Fruit fly (Drosophila melanogaster): ENCODE data around the gene Srg1.

The Srg1 gene

DNA sequence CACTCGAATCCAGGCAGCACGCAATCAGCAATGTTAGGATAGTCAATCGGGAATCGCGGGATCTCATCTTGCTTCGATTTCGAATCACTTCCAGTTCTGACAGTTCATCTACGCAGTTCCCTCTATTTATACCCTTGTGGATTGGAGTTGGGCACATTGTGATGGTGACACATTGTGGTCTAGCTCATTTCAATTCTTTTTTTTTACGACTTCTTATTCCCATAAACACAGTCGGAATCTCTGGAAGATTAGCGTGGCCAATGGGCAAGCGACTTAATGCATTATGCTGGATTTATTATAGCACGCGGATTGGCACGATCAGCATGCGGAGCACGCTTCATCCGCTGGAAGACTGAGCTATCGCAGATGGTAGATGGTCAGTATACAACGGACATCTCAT lies 2.5 kb downstream of the Srg1 start, which contains the start of gene CG13640:
CG13640 (minus strand) TSS at position 101 of the 400 bp plus-strand sequence.
- TF ChIP-seq vvl (GFP tag; IDR thresholded peaks at IDR 0.05), result 0 out of 2 replicates have a peak, but pooled peaks have one; percentile 24
- TF ChIP-seq CG17385 (GFP tag; optimal IDR thresholded peaks at IDR 0.05), result no peak
- no peak for TF ChIP-seq lab (GFP tag; optimal IDR thresholded peaks at IDR 0.05)
- no peak for TF ChIP-seq CG30020 (tag; optimal IDR thresholded peaks at IDR 0.05)
- TF ChIP-seq Med (GFP tag), result peak; percentile 7

DNA sequence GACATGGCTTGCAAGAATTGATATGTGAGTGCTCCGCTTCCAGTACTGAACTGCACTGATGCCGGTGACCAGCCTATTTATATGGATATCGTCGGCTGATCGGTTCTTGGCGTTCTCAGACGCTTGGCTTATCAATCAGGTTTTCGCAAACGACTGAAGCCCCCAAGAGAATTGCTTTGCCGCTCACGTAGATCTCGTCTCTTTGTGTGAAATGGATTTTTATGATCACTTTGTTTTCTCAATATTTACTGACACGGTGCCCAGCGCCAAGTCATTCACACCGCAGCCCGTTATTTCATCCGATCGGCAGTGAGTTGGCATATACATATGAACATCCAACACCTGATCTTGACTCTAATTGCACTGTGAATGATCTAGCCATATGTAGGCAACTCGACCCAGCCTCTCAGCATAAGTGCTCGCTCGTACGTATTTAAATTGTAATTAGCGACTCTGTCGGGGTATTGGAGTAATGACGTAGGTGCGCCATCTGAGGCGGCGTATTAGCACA lies 4.2 kb downstream of the Srg1 start, which contains the start of gene CG13639:
CG13639 (minus strand) TSS at position 51 of the 511 bp plus-strand sequence.
- TF ChIP-seq CG3726 (GFP tag; IDR thresholded peaks at IDR 0.05) (no peak), CG14441 (GFP tag; IDR thresholded peaks at IDR 0.05) (0 out of 2 replicates have a peak, but pooled peaks have one; percentile 5), row (GFP tag; IDR thresholded peaks at IDR 0.05) (0 out of 3 replicates have a peak, but pooled peaks have one; percentile 34), chinmo (GFP tag; IDR thresholded peaks at IDR 0.05; ENCODE audit: partially characterized antibody) (0 out of 4 replicates have a peak, but pooled peaks have one; percentile 48), cas (GFP tag; IDR thresholded peaks at IDR 0.05) (no peak), Dip2 (GFP tag; IDR thresholded peaks at IDR 0.05) (no peak)

DNA sequence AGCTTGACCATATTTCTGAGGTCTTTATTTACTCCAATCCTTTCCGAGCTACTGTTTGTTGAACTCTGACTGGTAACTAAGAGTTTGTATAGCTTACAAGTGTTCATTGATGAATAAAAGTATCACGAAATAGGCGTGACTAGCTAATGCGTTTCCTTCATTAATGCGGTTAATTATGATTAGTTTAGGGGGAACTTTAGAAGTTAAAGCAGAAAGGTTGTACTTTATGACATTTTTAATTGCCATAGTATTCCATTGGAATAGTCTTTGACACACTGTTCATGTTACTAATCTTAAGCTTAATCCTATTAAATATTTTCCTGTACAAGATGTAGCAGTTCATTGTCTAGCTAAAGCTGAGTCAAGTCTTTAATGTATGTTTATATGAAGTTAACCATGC lies 4.8 kb downstream of the Srg1 start, which contains the start of gene ppk22:
ppk22 (minus strand) TSS at position 101 of the 400 bp plus-strand sequence.
- no peak for TF ChIP-seq ems (GFP tag; optimal IDR thresholded peaks at IDR 0.05)
- TF ChIP-seq sima (GFP tag; optimal IDR thresholded peaks at IDR 0.05), result no peak
- no peak for TF ChIP-seq CG9817 (tag; optimal IDR thresholded peaks at IDR 0.05)
- TF ChIP-seq CG4282 (GFP tag; optimal IDR thresholded peaks at IDR 0.05), result no peak
- TF ChIP-seq btn (GFP tag; optimal IDR thresholded peaks at IDR 0.05), result no peak
- no peak for TF ChIP-seq ken (GFP tag; IDR thresholded peaks at IDR 0.05)
- no peak for TF ChIP-seq CG2875 (GFP tag; optimal IDR thresholded peaks at IDR 0.05)
- no peak for TF ChIP-seq H15 (GFP tag; IDR thresholded peaks at IDR 0.05)
- no peak for TF ChIP-seq gsb (GFP tag; IDR thresholded peaks at IDR 0.05)
- TF ChIP-seq org-1 (GFP tag; optimal IDR thresholded peaks at IDR 0.05), result no peak
- TF ChIP-seq kni (GFP tag; optimal IDR thresholded peaks at IDR 0.05), result no peak
- TF ChIP-seq pzg (GFP tag; optimal IDR thresholded peaks at IDR 0.05), result no peak
- TF ChIP-seq CG17328 (GFP tag; IDR thresholded peaks at IDR 0.05), result no peak
- no peak for TF ChIP-seq ssp (GFP tag; IDR thresholded peaks at IDR 0.05)

DNA sequence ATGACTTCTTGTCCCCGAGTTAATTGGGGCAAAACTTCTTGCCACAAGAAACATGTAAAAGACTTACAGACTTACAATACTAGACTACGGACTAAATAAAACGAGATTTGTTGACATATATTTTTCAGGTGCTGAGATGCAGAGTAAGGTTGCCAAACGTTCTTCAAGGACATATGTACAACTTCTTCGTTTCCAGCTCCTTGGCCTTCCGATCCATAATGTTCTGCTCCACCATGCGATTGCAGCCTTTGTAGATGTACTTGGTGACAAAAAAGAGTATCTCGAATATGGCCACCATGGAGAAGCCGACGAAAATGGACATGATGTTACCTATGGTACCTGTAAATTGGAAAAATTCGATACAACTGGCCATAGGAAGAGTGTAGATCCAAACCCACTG lies 7.1 kb downstream of the Srg1 start, which contains the start of gene CAH4:
CAH4 (minus strand) TSS at position 101 of the 400 bp plus-strand sequence.
- TF ChIP-seq p53 (GFP tag; optimal IDR thresholded peaks at IDR 0.05), result no peak
- no peak for TF ChIP-seq Ptx1 (GFP tag; IDR thresholded peaks at IDR 0.05)
- TF ChIP-seq lbe (GFP tag; optimal IDR thresholded peaks at IDR 0.05), result no peak
- TF ChIP-seq gce (GFP tag; IDR thresholded peaks at IDR 0.05), result no peak
- no peak for TF ChIP-seq chif (GFP tag; optimal IDR thresholded peaks at IDR 0.05)
- TF ChIP-seq CG4730 (GFP tag; IDR thresholded peaks at IDR 0.05), result no peak
- no peak for TF ChIP-seq CG11696 (GFP tag; IDR thresholded peaks at IDR 0.05)
- no peak for TF ChIP-seq croc (GFP tag; conservative IDR thresholded peaks at IDR 0.05)
- no peak for TF ChIP-seq CG6272 (GFP tag; IDR thresholded peaks at IDR 0.05)
- TF ChIP-seq sima (GFP tag; optimal IDR thresholded peaks at IDR 0.05), result no peak
- TF ChIP-seq run (tag; optimal IDR thresholded peaks at IDR 0.05), result no peak
- TF ChIP-seq Hand (GFP tag; optimal IDR thresholded peaks at IDR 0.05), result no peak
- TF ChIP-seq pb (GFP tag; optimal IDR thresholded peaks at IDR 0.05), result no peak
- no peak for TF ChIP-seq chinmo (GFP tag; IDR thresholded peaks at IDR 0.05; ENCODE audit: partially characterized antibody)
- TF ChIP-seq CG13296 (GFP tag; optimal IDR thresholded peaks at IDR 0.05), result no peak
- TF ChIP-seq Hr51 (GFP tag; optimal IDR thresholded peaks at IDR 0.05), result no peak
- TF ChIP-seq CG30431 (GFP tag; optimal IDR thresholded peaks at IDR 0.05), result no peak
- no peak for TF ChIP-seq CG10462 (GFP tag; optimal IDR thresholded peaks at IDR 0.05)

All from whole organism, embryonic.